Worm (Caenorhabditis elegans) whole organism, young adult: ENCODE data around the gene acs-15.
"Not testable (repeated sequence)": the region's sequence is repeated elsewhere in the genome, so short reads cannot be mapped to it uniquely, and the experiment has no call there.

Source experiments
- B0035.1 ChIP-seq: sonication (generic microtip); optimal IDR thresholded peaks from 2 replicates; lab custom pipeline; 2016; ENCODE audit warnings: missing genetic modification characterization, mild to moderate bottlenecking, missing compliant biosample characterization, missing genotype, missing genetic modification reagents
- C06A6.2 ChIP-seq: fragments of 200-800 bp; sonication (Bioruptor generic); conservative IDR thresholded peaks from 2 replicates; pipeline ENCODE4 v1.3.6; 2022; ENCODE audit warnings: missing genetic modification characterization, missing compliant biosample characterization
- F52B5.7 ChIP-seq: sonication (generic microtip); optimal IDR thresholded peaks from 2 replicates; lab custom pipeline; 2016; ENCODE audit warnings: mild to moderate bottlenecking, missing genetic modification characterization, missing compliant biosample characterization
- T26A5.8 ChIP-seq: sonication (generic microtip); optimal IDR thresholded peaks from 2 replicates; lab custom pipeline; 2016; ENCODE audit warnings: missing genetic modification characterization, missing compliant biosample characterization
- Y53F4B.3 ChIP-seq: fragments of 200-800 bp; sonication (Bioruptor generic); IDR thresholded peaks from 2 replicates; pipeline ENCODE4 v1.3.6; 2022; ENCODE audit warnings: missing genetic modification reagents, missing genetic modification characterization, missing compliant biosample characterization
- Y79H2A.3 ChIP-seq: fragments of 200-800 bp; sonication (Bioruptor generic); conservative IDR thresholded peaks from 2 replicates; pipeline ENCODE4 v1.3.6; 2022; ENCODE audit warnings: missing genetic modification reagents, missing genetic modification characterization, missing compliant biosample characterization
- ZK185.1 ChIP-seq: sonication (generic microtip); optimal IDR thresholded peaks from 2 replicates; lab custom pipeline; 2016; ENCODE audit warnings: mild to moderate bottlenecking, missing genetic modification characterization, missing compliant biosample characterization; ENCODE audit not compliant: poor library complexity, severe bottlenecking
- ama-1 ChIP-seq, 3 experiments: fragments of 150-350 bp in 1 of 3; sonication (generic microtip) in 2 of 3; optimal IDR thresholded peaks; 2 replicates each; lab custom pipeline; 2014 to 2018; ENCODE audit warnings: missing biosample characterization in 2 of 3, missing genetic modification characterization in 2 of 3, missing genetic modification reagents in 2 of 3
- aptf-2 ChIP-seq: fragments of 200-800 bp; sonication (Bioruptor generic); conservative IDR thresholded peaks from 2 replicates; pipeline ENCODE4 v1.3.6; 2022; ENCODE audit warnings: missing genetic modification reagents, missing genetic modification characterization, missing compliant biosample characterization
- attf-3 ChIP-seq: fragments of 200-800 bp; sonication (Bioruptor generic); conservative IDR thresholded peaks from 2 replicates; pipeline ENCODE4 v1.3.6; 2022; ENCODE audit warnings: missing genetic modification reagents, missing genetic modification characterization, missing compliant biosample characterization
- ccch-3 ChIP-seq: fragments of 200-800 bp; sonication (Bioruptor generic); optimal IDR thresholded peaks from 2 replicates; lab custom pipeline; 2018; ENCODE audit warnings: mild to moderate bottlenecking, missing genetic modification characterization, missing compliant biosample characterization
- cebp-1 ChIP-seq, 2 experiments: fragments of 200-800 bp in 1 of 2; sonication (Bioruptor generic) in 1 of 2; sonication (generic microtip) in 1 of 2; IDR thresholded peaks in 1 of 2; optimal IDR thresholded peaks in 1 of 2; 2 replicates each; pipeline versions ENCODE4 v1.3.6 to Lab custom; 2017 to 2022; ENCODE audit warnings: missing compliant biosample characterization in 2 of 2, missing genetic modification characterization in 2 of 2, mild to moderate bottlenecking in 1 of 2, missing genetic modification reagents in 1 of 2, moderate library complexity in 1 of 2
- ceh-100 ChIP-seq: fragments of 200-800 bp; sonication (Bioruptor generic); IDR thresholded peaks from 2 replicates; pipeline ENCODE4 v1.3.6; 2022; ENCODE audit warnings: missing genetic modification reagents, missing genetic modification characterization, missing compliant biosample characterization
- ceh-27 ChIP-seq: fragments of 200-800 bp; sonication (Bioruptor generic); optimal IDR thresholded peaks from 2 replicates; lab custom pipeline; 2018; ENCODE audit warnings: mild to moderate bottlenecking, missing genetic modification characterization, moderate library complexity, missing compliant biosample characterization
- ceh-58 ChIP-seq: fragments of 200-800 bp; sonication (Bioruptor generic); IDR thresholded peaks from 2 replicates; pipeline ENCODE4 v1.3.6; 2022; ENCODE audit warnings: missing genetic modification characterization, missing compliant biosample characterization
- ceh-91 ChIP-seq: fragments of 200-800 bp; sonication (Bioruptor generic); IDR thresholded peaks from 2 replicates; pipeline ENCODE4 v1.3.6; 2022; ENCODE audit warnings: missing genetic modification reagents, missing genetic modification characterization, missing compliant biosample characterization
- dox-1 ChIP-seq: fragments of 200-800 bp; sonication (Bioruptor generic); IDR thresholded peaks from 2 replicates; pipeline ENCODE4 v1.3.6; 2022; ENCODE audit warnings: missing genetic modification reagents, missing genetic modification characterization, missing compliant biosample characterization
- egl-44 ChIP-seq: fragments of 200-800 bp; sonication (Bioruptor generic); IDR thresholded peaks from 2 replicates; pipeline ENCODE4 v1.3.6; 2022; ENCODE audit warnings: missing genetic modification reagents, missing genetic modification characterization, missing compliant biosample characterization
- egrh-3 ChIP-seq: fragments of 200-800 bp; sonication (Bioruptor generic); IDR thresholded peaks from 2 replicates; pipeline ENCODE4 v1.3.6; 2022; ENCODE audit warnings: missing genetic modification reagents, missing genetic modification characterization, missing compliant biosample characterization
- ekl-4 ChIP-seq: fragments of 200-800 bp; sonication (Bioruptor generic); IDR thresholded peaks from 2 replicates; pipeline ENCODE4 v1.3.6; 2022; ENCODE audit warnings: missing genetic modification reagents, missing genetic modification characterization, missing compliant biosample characterization
- gei-17 ChIP-seq: fragments of 200-800 bp; sonication (Bioruptor generic); optimal IDR thresholded peaks from 2 replicates; lab custom pipeline; 2018; ENCODE audit warnings: mild to moderate bottlenecking, missing genetic modification characterization, missing compliant biosample characterization
- him-1 ChIP-seq: sonication (generic microtip); optimal IDR thresholded peaks from 2 replicates; lab custom pipeline; 2016; ENCODE audit warnings: missing genotype, missing genetic modification reagents, missing genetic modification characterization, missing compliant biosample characterization
- hmg-1.2 ChIP-seq: fragments of 200-800 bp; sonication (Bioruptor generic); IDR thresholded peaks from 2 replicates; pipeline ENCODE4 v1.3.6; 2022; ENCODE audit warnings: missing genetic modification reagents, missing genetic modification characterization, missing compliant biosample characterization
- lir-1 ChIP-seq: fragments of 200-800 bp; sonication (Bioruptor generic); conservative IDR thresholded peaks from 2 replicates; pipeline ENCODE4 v1.3.6; 2022; ENCODE audit warnings: missing genetic modification reagents, missing genetic modification characterization, missing compliant biosample characterization
- mcd-1 ChIP-seq: fragments of 200-800 bp; sonication (Bioruptor generic); IDR thresholded peaks from 2 replicates; pipeline ENCODE4 v1.3.6; 2022; ENCODE audit warnings: missing genetic modification reagents, missing genetic modification characterization, missing compliant biosample characterization
- nfya-1 ChIP-seq: sonication (generic microtip); optimal IDR thresholded peaks from 2 replicates; lab custom pipeline; 2017; ENCODE audit warnings: antibody characterized with exemption, missing compliant biosample characterization, missing genetic modification characterization, borderline replicate concordance; ENCODE audit not compliant: insufficient read depth
- nfyb-1 ChIP-seq: fragments of 200-800 bp; sonication (Bioruptor generic); IDR thresholded peaks from 2 replicates; pipeline ENCODE4 v1.3.6; 2022; ENCODE audit warnings: missing genetic modification reagents, missing genetic modification characterization, missing compliant biosample characterization
- nhr-80 ChIP-seq: sonication (generic microtip); optimal IDR thresholded peaks from 2 replicates; lab custom pipeline; 2016; ENCODE audit warnings: missing genetic modification characterization, missing compliant biosample characterization
- nhr-90 ChIP-seq: sonication (generic microtip); optimal IDR thresholded peaks from 2 replicates; lab custom pipeline; 2016; ENCODE audit warnings: missing genotype, mild to moderate bottlenecking, missing genetic modification characterization, missing compliant biosample characterization
- pbrm-1 ChIP-seq: fragments of 200-800 bp; sonication (Bioruptor generic); IDR thresholded peaks from 2 replicates; pipeline ENCODE4 v1.3.6; 2022; ENCODE audit warnings: missing genetic modification reagents, missing genetic modification characterization, missing compliant biosample characterization
- sdz-38 ChIP-seq: sonication (generic microtip); optimal IDR thresholded peaks from 2 replicates; lab custom pipeline; 2016; ENCODE audit warnings: missing genotype, missing genetic modification characterization, missing compliant biosample characterization
- snpc-4 ChIP-seq, 5 experiments: fragments of 150-350 bp in 1 of 5; sonication (generic microtip) in 4 of 5; optimal IDR thresholded peaks; 2 replicates each; lab custom pipeline; 2014 to 2018; ENCODE audit warnings: missing genetic modification characterization in 5 of 5, missing biosample characterization in 3 of 5, antibody characterized with exemption in 2 of 5, mild to moderate bottlenecking in 2 of 5, missing compliant biosample characterization in 2 of 5, missing genotype in 2 of 5, moderate library complexity in 2 of 5, missing genetic modification reagents in 1 of 5
- tlf-1 ChIP-seq: fragments of 200-800 bp; sonication (Bioruptor generic); optimal IDR thresholded peaks from 2 replicates; lab custom pipeline; 2018; ENCODE audit warnings: mild to moderate bottlenecking, missing genetic modification characterization, missing compliant biosample characterization
- unc-130 ChIP-seq: sonication (generic microtip); optimal IDR thresholded peaks from 2 replicates; lab custom pipeline; 2016; ENCODE audit warnings: missing genetic modification reagents, missing genetic modification characterization, missing compliant biosample characterization
- zfh-2 ChIP-seq: fragments of 200-800 bp; sonication (Bioruptor generic); conservative IDR thresholded peaks from 2 replicates; pipeline ENCODE4 v1.3.6; 2022; ENCODE audit warnings: missing genetic modification reagents, missing genetic modification characterization, missing compliant biosample characterization
- ztf-25 ChIP-seq: fragments of 200-800 bp; sonication (Bioruptor generic); IDR thresholded peaks from 2 replicates; pipeline ENCODE4 v1.3.6; 2022; ENCODE audit warnings: missing genetic modification reagents, missing genetic modification characterization, missing compliant biosample characterization

Gene acs-15

ce11 chrII:922778-923177 is 10.0 kb upstream of the acs-15 start:
- peak; percentile 44 for TF ChIP-seq nhr-80
- no peak for TF ChIP-seq aptf-2

- TF ChIP-seq mcd-1 (no peak), snpc-4 (GFP tag; optimal IDR thresholded peaks at IDR 0.05; lab: Kevin White, UChicago) (no peak), snpc-4 (tag; optimal IDR thresholded peaks at IDR 0.05; lab: Kevin White, UChicago) (no peak), ekl-4 (no peak), attf-3 (no peak), hmg-1.2 (GFP tag; lab: Robert Waterston, UW) (no peak), ceh-58 (GFP tag; lab: Robert Waterston, UW) (no peak), F52B5.7 (tag; lab: Kevin White, UChicago) (no peak), cebp-1 (GFP tag; IDR thresholded peaks at IDR 0.05; lab: Robert Waterston, UW) (no peak), cebp-1 (tag; optimal IDR thresholded peaks at IDR 0.05; lab: Kevin White, UChicago) (no peak), sdz-38 (tag; lab: Kevin White, UChicago) (no peak), C06A6.2 (GFP tag; lab: Robert Waterston, UW) (no peak), ccch-3 (GFP tag; lab: Kevin White, UChicago) (no peak), Y79H2A.3 (GFP tag; lab: Robert Waterston, UW) (no peak), egrh-3 (GFP tag; lab: Robert Waterston, UW) (no peak), nhr-90 (no peak), B0035.1 (tag; lab: Kevin White, UChicago) (no peak), lir-1 (GFP tag; lab: Robert Waterston, UW) (no peak), nfya-1 (no peak)
Observed at ce11 chrII:923521-923920, 9.3 kb upstream of the acs-15 start, which contains the start of gene fbxc-28. TSS of gene fbxc-28 (plus strand) at chrII:923821.

- TF ChIP-seq nfyb-1 (GFP tag; lab: Robert Waterston, UW), result no peak
- no peak for TF ChIP-seq ceh-91
- no peak for TF ChIP-seq ztf-25 (GFP tag; lab: Robert Waterston, UW)
- no peak for TF ChIP-seq pbrm-1 (GFP tag; lab: Robert Waterston, UW)
- no peak for TF ChIP-seq Y79H2A.3 (GFP tag; lab: Robert Waterston, UW)
- TF ChIP-seq ekl-4, result no peak
- no peak for TF ChIP-seq him-1
- no peak for TF ChIP-seq ceh-100 (GFP tag; lab: Robert Waterston, UW)
- no peak for TF ChIP-seq Y53F4B.3 (GFP tag; lab: Robert Waterston, UW)
- no peak for TF ChIP-seq ZK185.1
- TF ChIP-seq tlf-1 (GFP tag; lab: Kevin White, UChicago), result no peak
- no peak for TF ChIP-seq unc-130 (GFP tag; lab: Kevin White, UChicago)
- no peak for TF ChIP-seq ceh-27 (GFP tag; lab: Kevin White, UChicago)
- TF ChIP-seq zfh-2 (GFP tag; lab: Robert Waterston, UW), result no peak
- TF ChIP-seq T26A5.8, result no peak
- no peak for TF ChIP-seq dox-1 (GFP tag; lab: Robert Waterston, UW)
- no peak for TF ChIP-seq lir-1 (GFP tag; lab: Robert Waterston, UW)
- TF ChIP-seq ama-1 (optimal IDR thresholded peaks at IDR 0.05; lab: Kevin White, UChicago), result no peak
- no peak for TF ChIP-seq ama-1 (GFP tag; optimal IDR thresholded peaks at IDR 0.05; lab: Kevin White, UChicago)
Observed at ce11 chrII:927331-927730, 5.5 kb upstream of the acs-15 start, which contains the start of gene R07C3.13. TSS of gene R07C3.13 (minus strand) at chrII:927431.

- not testable (repeated sequence) for TF ChIP-seq gei-17 (GFP tag; lab: Kevin White, UChicago); nfya-1; egl-44 (GFP tag; lab: Robert Waterston, UW)
Observed at ce11 chrII:930871-931270, 1.9 kb upstream of the acs-15 start, which contains the start of gene fbxc-34. TSS of gene fbxc-34 (plus strand) at chrII:931171.
